Worm (Caenorhabditis elegans) whole organism, midembryonic: ENCODE results near the gene bir-2.

Source experiments
- T22C8.4 ChIP-seq: fragments of 200-800 bp; sonication (Bioruptor generic); IDR thresholded peaks from 2 replicates; pipeline ENCODE4 v1.3.6; 2022; ENCODE audit warnings: missing genetic modification characterization, missing compliant biosample characterization
- cog-1 ChIP-seq: sonication (generic microtip); optimal IDR thresholded peaks from 2 replicates; lab custom pipeline; 2016; ENCODE audit warnings: missing genetic modification characterization, missing compliant biosample characterization
- flt-1 ChIP-seq: fragments of 200-800 bp; sonication (Bioruptor generic); IDR thresholded peaks from 2 replicates; pipeline ENCODE4 v1.3.6; 2022; ENCODE audit warnings: missing genetic modification characterization, missing compliant biosample characterization
- klf-2 ChIP-seq: fragments of 200-800 bp; sonication (Bioruptor generic); conservative IDR thresholded peaks from 2 replicates; pipeline ENCODE4 v1.3.6; 2022; ENCODE audit warnings: missing genetic modification reagents, missing genetic modification characterization, missing compliant biosample characterization
- med-1 ChIP-seq: sonication (generic microtip); optimal IDR thresholded peaks from 2 replicates; lab custom pipeline; 2017; ENCODE audit warnings: missing genetic modification characterization, mild to moderate bottlenecking, missing compliant biosample characterization, antibody characterized with exemption, missing genetic modification reagents; ENCODE audit not compliant: insufficient read depth
- ref-1 ChIP-seq: fragments of 200-800 bp; sonication (Bioruptor generic); conservative IDR thresholded peaks from 2 replicates; pipeline ENCODE4 v1.3.6; 2022; ENCODE audit warnings: missing genetic modification reagents, missing genetic modification characterization, missing compliant biosample characterization
- tab-1 ChIP-seq: fragments of 200-800 bp; sonication (Bioruptor generic); IDR thresholded peaks from 2 replicates; pipeline ENCODE4 v1.3.6; 2022; ENCODE audit warnings: missing genetic modification characterization, missing compliant biosample characterization
- ztf-23 ChIP-seq: fragments of 200-800 bp; sonication (Bioruptor generic); IDR thresholded peaks from 2 replicates; pipeline ENCODE4 v1.3.6; 2022; ENCODE audit warnings: missing genetic modification reagents, missing genetic modification characterization, missing compliant biosample characterization
- ztf-29 ChIP-seq: fragments of 200-800 bp; sonication (Bioruptor generic); IDR thresholded peaks from 2 replicates; pipeline ENCODE4 v1.3.6; 2022; ENCODE audit warnings: missing genetic modification reagents, missing genetic modification characterization, missing compliant biosample characterization

Gene bir-2

ce11 chrV:13578637-13579036, 10.0 kb downstream of the bir-2 start, which contains the start of gene C50B8.6:
Gene C50B8.6 (plus strand): TSS chrV:13578972.
- no peak for TF ChIP-seq cog-1
- no peak for TF ChIP-seq T22C8.4
- TF ChIP-seq ztf-29 (GFP tag; lab: Robert Waterston, UW) = no peak
- no peak for TF ChIP-seq ztf-23 (GFP tag; lab: Robert Waterston, UW)
- no peak for TF ChIP-seq klf-2 (GFP tag; lab: Robert Waterston, UW)
- no peak for TF ChIP-seq tab-1
- no peak for TF ChIP-seq med-1 (GFP tag; lab: Kevin White, UChicago)
- TF ChIP-seq ref-1 (GFP tag; lab: Robert Waterston, UW) = no peak
- TF ChIP-seq flt-1 (GFP tag; lab: Robert Waterston, UW) = no peak

ce11 chrV:13580696-13581095, 12.0 kb downstream of the bir-2 start, which contains the start of gene C50B8.5:
Gene C50B8.5 (plus strand): TSS chrV:13580968.
- no peak for TF ChIP-seq ztf-29 (GFP tag; lab: Robert Waterston, UW)
- no peak for TF ChIP-seq klf-2 (GFP tag; lab: Robert Waterston, UW)
- no peak for TF ChIP-seq flt-1 (GFP tag; lab: Robert Waterston, UW)
- TF ChIP-seq ztf-23 (GFP tag; lab: Robert Waterston, UW) = no peak
- TF ChIP-seq tab-1 = no peak
- no peak for TF ChIP-seq cog-1
- no peak for TF ChIP-seq T22C8.4
- TF ChIP-seq ref-1 (GFP tag; lab: Robert Waterston, UW) = no peak
- no peak for TF ChIP-seq med-1 (GFP tag; lab: Kevin White, UChicago)

ce11 chrV:13584484-13584883, 15.8 kb downstream of the bir-2 start, which contains the start of gene F53F4.1:
Gene F53F4.1 (plus strand): TSS chrV:13584784.
- no peak for TF ChIP-seq med-1 (GFP tag; lab: Kevin White, UChicago)

- TF ChIP-seq flt-1 (GFP tag; lab: Robert Waterston, UW) (no peak), cog-1 (no peak), ztf-23 (GFP tag; lab: Robert Waterston, UW) (no peak), klf-2 (GFP tag; lab: Robert Waterston, UW) (no peak), med-1 (GFP tag; lab: Kevin White, UChicago) (no peak)
These were observed 19.3 kb downstream of the bir-2 start, which contains the start of gene F53F4.17 for ce11 chrV:13587902-13588301. Gene F53F4.17 (plus strand): TSS chrV:13588202.

- TF ChIP-seq med-1 (GFP tag; lab: Kevin White, UChicago) = no peak
- no peak for TF ChIP-seq ref-1 (GFP tag; lab: Robert Waterston, UW)
- no peak for TF ChIP-seq ztf-23 (GFP tag; lab: Robert Waterston, UW)
- no peak for TF ChIP-seq tab-1
- no peak for TF ChIP-seq cog-1
- no peak for TF ChIP-seq flt-1 (GFP tag; lab: Robert Waterston, UW)
These were observed 21.0 kb downstream of the bir-2 start, which contains the start of the genes F53F4.2 and F53F4.18 for ce11 chrV:13589494-13590176. Gene F53F4.2 (minus strand): TSS chrV:13589594. Gene F53F4.18 (plus strand): TSS chrV:13590126.

ce11 chrV:13591504-13592174, 23.0 kb downstream of the bir-2 start, which contains the start of gene tbcb-1:
Gene tbcb-1 (plus strand): TSS chrV:13592124.
- TF ChIP-seq ztf-29 (GFP tag; lab: Robert Waterston, UW) (no peak), med-1 (GFP tag; lab: Kevin White, UChicago) (no peak), cog-1 (no peak), tab-1 (no peak), ref-1 (GFP tag; lab: Robert Waterston, UW) (no peak), klf-2 (GFP tag; lab: Robert Waterston, UW) (no peak), ztf-23 (GFP tag; lab: Robert Waterston, UW) (no peak), flt-1 (GFP tag; lab: Robert Waterston, UW) (no peak), T22C8.4 (no peak)

- TF ChIP-seq ztf-23 (GFP tag; lab: Robert Waterston, UW) (no peak), tab-1 (no peak), ztf-29 (GFP tag; lab: Robert Waterston, UW) (no peak), cog-1 (no peak), med-1 (GFP tag; lab: Kevin White, UChicago) (no peak), T22C8.4 (no peak), ref-1 (GFP tag; lab: Robert Waterston, UW) (no peak), flt-1 (GFP tag; lab: Robert Waterston, UW) (no peak), klf-2 (GFP tag; lab: Robert Waterston, UW) (no peak)
These were observed 24.4 kb downstream of the bir-2 start, which contains the start of gene F53F4.4 for ce11 chrV:13593083-13593482. Gene F53F4.4 (plus strand): TSS chrV:13593383.

ce11 chrV:13598370-13598769, 29.7 kb downstream of the bir-2 start:
- TF ChIP-seq klf-2 (GFP tag; lab: Robert Waterston, UW) = no peak
- no peak for TF ChIP-seq ztf-23 (GFP tag; lab: Robert Waterston, UW)

ce11 chrV:13600882-13601281, 32.2 kb downstream of the bir-2 start, which contains the start of gene rdy-2:
Gene rdy-2 (minus strand): TSS chrV:13600982.
- TF ChIP-seq med-1 (GFP tag; lab: Kevin White, UChicago) (no peak), ref-1 (GFP tag; lab: Robert Waterston, UW) (no peak), ztf-29 (GFP tag; lab: Robert Waterston, UW) (no peak), klf-2 (GFP tag; lab: Robert Waterston, UW) (no peak), T22C8.4 (no peak), tab-1 (no peak)
